Worm (Caenorhabditis elegans) whole organism, mixed stage, embryonic: Measurements from ENCODE around the gene srx-10.

Source experiments
- bed-3 ChIP-seq: fragments of 200-800 bp; sonication (Bioruptor generic); optimal IDR thresholded peaks from 3 replicates; lab custom pipeline; 2018; ENCODE audit warnings: mild to moderate bottlenecking, missing genetic modification characterization, moderate library complexity, missing compliant biosample characterization
- ceh-39 ChIP-seq: fragments of 150-350 bp; optimal IDR thresholded peaks from 2 replicates; lab custom pipeline; 2014; ENCODE audit warnings: missing biosample characterization, missing genetic modification characterization
- ceh-43 ChIP-seq: fragments of 200-800 bp; sonication (Bioruptor generic); optimal IDR thresholded peaks from 2 replicates; lab custom pipeline; 2018; ENCODE audit warnings: mild to moderate bottlenecking, missing genetic modification characterization, moderate library complexity, missing compliant biosample characterization
- lsy-2 ChIP-seq: fragments of 150-350 bp; optimal IDR thresholded peaks from 2 replicates; lab custom pipeline; 2014; ENCODE audit warnings: missing biosample characterization, missing genetic modification characterization
- mab-5 ChIP-seq: fragments of 150-350 bp; optimal IDR thresholded peaks from 2 replicates; lab custom pipeline; 2014; ENCODE audit warnings: missing biosample characterization, missing genetic modification characterization
- mep-1 ChIP-seq: fragments of 150-350 bp; optimal IDR thresholded peaks from 2 replicates; lab custom pipeline; 2017; ENCODE audit warnings: missing biosample characterization, missing genetic modification reagents, missing genetic modification characterization, inconsistent platforms
- nhr-237 ChIP-seq: fragments of 150-350 bp; optimal IDR thresholded peaks from 2 replicates; lab custom pipeline; 2014; ENCODE audit warnings: missing biosample characterization, missing genetic modification characterization
- nhr-28 ChIP-seq: fragments of 150-350 bp; optimal IDR thresholded peaks from 2 replicates; lab custom pipeline; 2014; ENCODE audit warnings: missing biosample characterization, missing genetic modification characterization
- pha-4 ChIP-seq: fragments of 150-350 bp; optimal IDR thresholded peaks from 2 replicates; lab custom pipeline; 2018; ENCODE audit warnings: missing biosample characterization, missing genetic modification reagents, missing genetic modification characterization
- unc-62 ChIP-seq: fragments of 150-350 bp; optimal IDR thresholded peaks from 2 replicates; lab custom pipeline; 2014; ENCODE audit warnings: missing biosample characterization, missing genetic modification reagents, missing genetic modification characterization
- ztf-11 ChIP-seq: fragments of 150-350 bp; optimal IDR thresholded peaks from 2 replicates; lab custom pipeline; 2014; ENCODE audit warnings: missing biosample characterization, missing genetic modification characterization

ce11 chrV:13915390-13915789 is 30.9 kb downstream of the srx-10 start, which contains the start of gene gcy-32:
- TF ChIP-seq ceh-39 (tag; lab: Kevin White, UChicago) (no peak), nhr-28 (tag; lab: Kevin White, UChicago) (no peak), lsy-2 (no peak), mab-5 (tag; lab: Kevin White, UChicago) (no peak), mep-1 (no peak), bed-3 (GFP tag; lab: Kevin White, UChicago) (no peak), ztf-11 (tag; lab: Kevin White, UChicago) (no peak), pha-4 (tag; lab: Kevin White, UChicago) (no peak), nhr-237 (tag; lab: Kevin White, UChicago) (no peak), unc-62 (GFP tag; lab: Kevin White, UChicago) (no peak), ceh-43 (GFP tag; lab: Kevin White, UChicago) (no peak)
